Fruit fly (Drosophila melanogaster) whole organism, larva: ENCODE results near the gene CG16956.
"Not testable (repeated sequence)": the region's sequence is repeated elsewhere in the genome, so short reads cannot be mapped to it uniquely, and the experiment has no call there.

Experiments used
- noc ChIP-seq: fragments of 200-800 bp; sonication (Bioruptor generic); optimal IDR thresholded peaks from 3 replicates; lab custom pipeline; 2019; ENCODE audit warnings: missing biosample characterization, mild to moderate bottlenecking, missing genetic modification characterization, moderate library complexity

CG16956 gene

dm6 chr2L:13414525-13415481 lies at the start of gene CG16956, which contains the start of the genes CG42784 and CG43850:
Gene CG16956 (minus strand): TSS chr2L:13414575.
Gene CG42784 (plus strand): TSS chr2L:13415431.
Gene CG43850 (plus strand): TSS chr2L:13415431.
- TF ChIP-seq noc (tag; lab: Kevin White, UChicago): no peak

- no peak for TF ChIP-seq noc (tag; lab: Kevin White, UChicago)
Measured at dm6 chr2L:13460911-13461866, 46.8 kb upstream of the CG16956 start, which contains the start of gene CG46308. Gene CG46308 (plus strand): TSS chr2L:13461774.

dm6 chr2L:13458991-13459731 lies 44.8 kb upstream of the CG16956 start, which contains the start of gene CG42810:
Gene CG42810 (plus strand): TSS chr2L:13459681.
- no peak for TF ChIP-seq noc (tag; lab: Kevin White, UChicago)

dm6 chr2L:13457037-13457547 lies 42.7 kb upstream of the CG16956 start, which contains the start of gene CG42809:
Gene CG42809 (plus strand): TSS chr2L:13457497.
- no peak for TF ChIP-seq noc (tag; lab: Kevin White, UChicago)

- not testable (repeated sequence) for TF ChIP-seq noc (tag; lab: Kevin White, UChicago)
Measured at dm6 chr2L:13449397-13449796, 35.0 kb upstream of the CG16956 start, which contains the start of gene Hsp60D. Gene Hsp60D (minus strand): TSS chr2L:13449497.

dm6 chr2L:13445249-13445846 lies 31.0 kb upstream of the CG16956 start, which contains the start of gene Hacd2:
Gene Hacd2 (minus strand): TSS chr2L:13445651.
- TF ChIP-seq noc (tag; lab: Kevin White, UChicago): no peak

- TF ChIP-seq noc (tag; lab: Kevin White, UChicago): peak; percentile 39
Measured at dm6 chr2L:13436791-13437190, 22.4 kb upstream of the CG16956 start.

dm6 chr2L:13434795-13435634 lies 20.6 kb upstream of the CG16956 start, which contains the start of gene Tehao:
Gene Tehao (plus strand): TSS chr2L:13435622.
- peak; percentile 93 for TF ChIP-seq noc (tag; lab: Kevin White, UChicago)

dm6 chr2L:13430919-13431502 lies 16.6 kb upstream of the CG16956 start:
- TF ChIP-seq noc (tag; lab: Kevin White, UChicago): no peak

dm6 chr2L:13412219-13412618 lies 2.2 kb downstream of the CG16956 start, which contains the start of gene Flad2:
Gene Flad2 (plus strand): TSS chr2L:13412519.
- TF ChIP-seq noc (tag; lab: Kevin White, UChicago): no peak

- no peak for TF ChIP-seq noc (tag; lab: Kevin White, UChicago)
Measured at dm6 chr2L:13411566-13411965, 2.8 kb downstream of the CG16956 start, which contains the start of gene Vm34Ca. Gene Vm34Ca (minus strand): TSS chr2L:13411631.

- no peak for TF ChIP-seq noc (tag; lab: Kevin White, UChicago)
Measured at dm6 chr2L:13399565-13399964, 14.8 kb downstream of the CG16956 start.
